Worm (Caenorhabditis elegans) whole organism, L3 larva: ENCODE measurements around the gene hmp-1.
A peak's percentile ranks its signal among the peaks of the same experiment; 100 is the strongest.

ENCODE experiments used
- R02D3.7 ChIP-seq: fragments of 150-350 bp; optimal IDR thresholded peaks from 2 replicates; lab custom pipeline; 2014; ENCODE audit warnings: missing biosample characterization, missing genetic modification characterization
- ZK546.5 ChIP-seq: sonication (generic microtip); optimal IDR thresholded peaks from 2 replicates; lab custom pipeline; 2017; ENCODE audit warnings: missing biosample characterization, missing genetic modification characterization
- aly-2 ChIP-seq: fragments of 150-350 bp; optimal IDR thresholded peaks from 2 replicates; lab custom pipeline; 2014; ENCODE audit warnings: missing biosample characterization, missing genetic modification characterization
- ama-1 ChIP-seq: fragments of 150-350 bp; optimal IDR thresholded peaks from 2 replicates; lab custom pipeline; 2018
- ceh-16 ChIP-seq: sonication (generic microtip); optimal IDR thresholded peaks from 2 replicates; lab custom pipeline; 2017; ENCODE audit warnings: missing biosample characterization, missing genetic modification characterization
- ceh-28 ChIP-seq: fragments of 150-350 bp; optimal IDR thresholded peaks from 2 replicates; lab custom pipeline; 2014; ENCODE audit warnings: missing biosample characterization, missing genetic modification reagents, missing genetic modification characterization
- ceh-82 ChIP-seq: fragments of 150-350 bp; optimal IDR thresholded peaks from 2 replicates; lab custom pipeline; 2014; ENCODE audit warnings: missing biosample characterization, missing genetic modification characterization
- ceh-9 ChIP-seq: sonication (generic microtip); optimal IDR thresholded peaks from 2 replicates; lab custom pipeline; 2018; ENCODE audit warnings: missing biosample characterization, missing genetic modification characterization
- daf-12 ChIP-seq: fragments of 150-350 bp; optimal IDR thresholded peaks from 2 replicates; lab custom pipeline; 2014; ENCODE audit warnings: missing biosample characterization, missing genetic modification reagents, missing genetic modification characterization
- egl-27 ChIP-seq: sonication (generic microtip); optimal IDR thresholded peaks from 4 replicates; lab custom pipeline; 2017; ENCODE audit warnings: missing biosample characterization, missing genetic modification reagents, missing genetic modification characterization
- egl-5 ChIP-seq: fragments of 150-350 bp; optimal IDR thresholded peaks from 2 replicates; lab custom pipeline; 2017; ENCODE audit warnings: missing biosample characterization, missing genetic modification reagents, missing genetic modification characterization, inconsistent platforms
- elt-1 ChIP-seq: fragments of 150-350 bp; optimal IDR thresholded peaks from 2 replicates; lab custom pipeline; 2014; ENCODE audit warnings: missing biosample characterization, missing genetic modification characterization
- elt-2 ChIP-seq: sonication (generic microtip); optimal IDR thresholded peaks from 2 replicates; lab custom pipeline; 2016; ENCODE audit warnings: missing genetic modification reagents, mild to moderate bottlenecking, missing genetic modification characterization, missing compliant biosample characterization
- elt-3 ChIP-seq, 3 experiments: fragments of 150-350 bp in 1 of 3; sonication (generic microtip) in 2 of 3; optimal IDR thresholded peaks; 2 replicates in 2 of 3; 4 replicates in 1 of 3; lab custom pipeline; 2014 to 2017; ENCODE audit warnings: missing biosample characterization in 3 of 3, missing genetic modification characterization in 3 of 3
- eor-1 ChIP-seq, 2 experiments: fragments of 150-350 bp; optimal IDR thresholded peaks; 2 replicates each; lab custom pipeline; 2014 to 2018; ENCODE audit warnings: missing biosample characterization in 2 of 2, missing genetic modification characterization in 2 of 2
- fkh-10 ChIP-seq: sonication (generic microtip); optimal IDR thresholded peaks from 2 replicates; lab custom pipeline; 2017; ENCODE audit warnings: missing biosample characterization, missing genetic modification reagents, missing genetic modification characterization
- fkh-2 ChIP-seq: fragments of 150-350 bp; optimal IDR thresholded peaks from 2 replicates; lab custom pipeline; 2014; ENCODE audit warnings: missing biosample characterization, missing genetic modification reagents, missing genetic modification characterization
- fos-1 ChIP-seq: fragments of 150-350 bp; optimal IDR thresholded peaks from 2 replicates; lab custom pipeline; 2014; ENCODE audit warnings: missing biosample characterization, missing genetic modification characterization
- hmg-11 ChIP-seq: sonication (generic microtip); optimal IDR thresholded peaks from 2 replicates; lab custom pipeline; 2016; ENCODE audit warnings: missing genetic modification characterization, missing compliant biosample characterization
- jun-1 ChIP-seq: fragments of 150-350 bp; optimal IDR thresholded peaks from 2 replicates; lab custom pipeline; 2014; ENCODE audit warnings: missing biosample characterization, missing genetic modification reagents, missing genetic modification characterization
- lin-15B ChIP-seq: fragments of 150-350 bp; optimal IDR thresholded peaks from 2 replicates; lab custom pipeline; 2014; ENCODE audit warnings: missing biosample characterization, missing genetic modification characterization
- lin-39 ChIP-seq: fragments of 150-350 bp; optimal IDR thresholded peaks from 2 replicates; lab custom pipeline; 2018; ENCODE audit warnings: missing biosample characterization, missing genetic modification reagents, missing genetic modification characterization
- lsy-12 ChIP-seq: sonication (generic microtip); optimal IDR thresholded peaks from 2 replicates; lab custom pipeline; 2016; ENCODE audit warnings: mild to moderate bottlenecking, missing genetic modification characterization, missing compliant biosample characterization
- mdl-1 ChIP-seq: fragments of 150-350 bp; optimal IDR thresholded peaks from 2 replicates; lab custom pipeline; 2014; ENCODE audit warnings: missing biosample characterization, missing genetic modification characterization
- mml-1 ChIP-seq: fragments of 150-350 bp; sonication (generic microtip); optimal IDR thresholded peaks from 3 replicates; lab custom pipeline; 2014; ENCODE audit warnings: missing biosample characterization, missing genetic modification characterization
- nfya-1 ChIP-seq: sonication (generic microtip); optimal IDR thresholded peaks from 2 replicates; lab custom pipeline; 2017; ENCODE audit warnings: missing genetic modification characterization, mild to moderate bottlenecking, missing compliant biosample characterization, antibody characterized with exemption, moderate library complexity; ENCODE audit not compliant: insufficient read depth
- nhr-11 ChIP-seq: fragments of 150-350 bp; optimal IDR thresholded peaks from 2 replicates; lab custom pipeline; 2014; ENCODE audit warnings: missing biosample characterization, missing genetic modification characterization
- nhr-12 ChIP-seq: fragments of 150-350 bp; optimal IDR thresholded peaks from 2 replicates; lab custom pipeline; 2014; ENCODE audit warnings: missing biosample characterization, missing genetic modification characterization
- nhr-23 ChIP-seq: fragments of 150-350 bp; optimal IDR thresholded peaks from 2 replicates; lab custom pipeline; 2014; ENCODE audit warnings: missing biosample characterization, missing genetic modification reagents, missing genetic modification characterization
- nhr-237 ChIP-seq: fragments of 150-350 bp; optimal IDR thresholded peaks from 2 replicates; lab custom pipeline; 2014; ENCODE audit warnings: missing biosample characterization, missing genetic modification characterization
- nhr-25 ChIP-seq: sonication (generic microtip); optimal IDR thresholded peaks from 2 replicates; lab custom pipeline; 2017; ENCODE audit warnings: missing biosample characterization, missing genetic modification characterization
- nhr-28 ChIP-seq: fragments of 150-350 bp; optimal IDR thresholded peaks from 2 replicates; lab custom pipeline; 2014; ENCODE audit warnings: missing biosample characterization, missing genetic modification characterization
- nhr-43 ChIP-seq: sonication (generic microtip); optimal IDR thresholded peaks from 2 replicates; lab custom pipeline; 2016; ENCODE audit warnings: mild to moderate bottlenecking, missing genetic modification characterization, missing compliant biosample characterization; ENCODE audit not compliant: poor library complexity, severe bottlenecking
- nhr-76 ChIP-seq: fragments of 150-350 bp; sonication (generic microtip); optimal IDR thresholded peaks from 5 replicates; lab custom pipeline; 2014; ENCODE audit warnings: missing biosample characterization, missing genetic modification characterization
- nhr-77 ChIP-seq: fragments of 150-350 bp; optimal IDR thresholded peaks from 2 replicates; lab custom pipeline; 2014; ENCODE audit warnings: missing biosample characterization, missing genetic modification characterization
- pha-4 ChIP-seq: fragments of 150-350 bp; optimal IDR thresholded peaks from 2 replicates; lab custom pipeline; 2014; ENCODE audit warnings: missing biosample characterization, missing genetic modification reagents, missing genetic modification characterization
- pqm-1 ChIP-seq: fragments of 150-350 bp; optimal IDR thresholded peaks from 2 replicates; lab custom pipeline; 2017; ENCODE audit warnings: missing biosample characterization, missing genetic modification characterization, inconsistent platforms
- skn-1 ChIP-seq: fragments of 150-350 bp; optimal IDR thresholded peaks from 2 replicates; lab custom pipeline; 2014; ENCODE audit warnings: missing biosample characterization, missing genetic modification characterization
- snpc-4 ChIP-seq: fragments of 150-350 bp; optimal IDR thresholded peaks from 2 replicates; lab custom pipeline; 2014; ENCODE audit warnings: missing biosample characterization, missing genetic modification characterization
- tbx-2 ChIP-seq: sonication (generic microtip); optimal IDR thresholded peaks from 2 replicates; lab custom pipeline; 2016; ENCODE audit warnings: mild to moderate bottlenecking, missing genetic modification characterization, missing compliant biosample characterization
- unc-39 ChIP-seq: sonication (generic microtip); optimal IDR thresholded peaks from 4 replicates; lab custom pipeline; 2017; ENCODE audit warnings: missing biosample characterization, missing genetic modification characterization
- unc-62 ChIP-seq: fragments of 150-350 bp; sonication (generic microtip); optimal IDR thresholded peaks from 4 replicates; lab custom pipeline; 2014; ENCODE audit warnings: missing biosample characterization, missing genetic modification reagents, missing genetic modification characterization
- zag-1 ChIP-seq: fragments of 150-350 bp; optimal IDR thresholded peaks from 2 replicates; lab custom pipeline; 2014; ENCODE audit warnings: missing biosample characterization, missing genetic modification characterization
- ztf-11 ChIP-seq: fragments of 150-350 bp; optimal IDR thresholded peaks from 2 replicates; lab custom pipeline; 2014; ENCODE audit warnings: missing biosample characterization, missing genetic modification characterization
- ztf-4 ChIP-seq: fragments of 150-350 bp; optimal IDR thresholded peaks from 2 replicates; lab custom pipeline; 2014; ENCODE audit warnings: missing biosample characterization, missing genetic modification characterization

hmp-1 gene

ce11 chrV:11822461-11822939 lies 23.2 kb upstream of the hmp-1 start, which contains the start of gene pyc-1:
Gene pyc-1 (minus strand): TSS chrV:11822529.
- peak; percentile 15 for TF ChIP-seq lin-39 (tag; lab: Kevin White, UChicago)
- peak; percentile 59 for TF ChIP-seq ama-1
- TF ChIP-seq pqm-1 (tag; lab: Kevin White, UChicago): peak; percentile 74
- no peak for TF ChIP-seq daf-12 (tag; lab: Kevin White, UChicago)
- TF ChIP-seq nhr-11 (tag; lab: Kevin White, UChicago): no peak
- TF ChIP-seq nhr-43 (tag; lab: Kevin White, UChicago): no peak
- TF ChIP-seq skn-1 (tag; lab: Kevin White, UChicago): no peak
- peak; percentile 19 for TF ChIP-seq lsy-12 (tag; lab: Kevin White, UChicago)
- peak; percentile 71 for TF ChIP-seq elt-2 (tag; lab: Kevin White, UChicago)
- no peak for TF ChIP-seq nhr-12
- TF ChIP-seq zag-1 (tag; lab: Kevin White, UChicago): no peak
- no peak for TF ChIP-seq tbx-2 (tag; lab: Kevin White, UChicago)
- no peak for TF ChIP-seq R02D3.7 (tag; lab: Kevin White, UChicago)
- TF ChIP-seq ceh-28 (tag; lab: Kevin White, UChicago): peak; percentile 7
- TF ChIP-seq fkh-10 (GFP tag; lab: Kevin White, UChicago): no peak
- peak; percentile 30 for TF ChIP-seq nfya-1 (tag; lab: Kevin White, UChicago)
- TF ChIP-seq unc-62 (GFP tag; lab: Kevin White, UChicago): no peak
- TF ChIP-seq jun-1 (tag; lab: Kevin White, UChicago): peak; percentile 56
- TF ChIP-seq aly-2 (tag; lab: Kevin White, UChicago): no peak
- peak; percentile 77 for TF ChIP-seq pha-4

- TF ChIP-seq nfya-1 (tag; lab: Kevin White, UChicago) (peak; percentile 69), ama-1 (peak; percentile 44), pha-4 (peak; percentile 7)
These were observed 22.4 kb upstream of the hmp-1 start for ce11 chrV:11823125-11823833.

ce11 chrV:11823978-11824377 lies 21.7 kb upstream of the hmp-1 start:
- peak; percentile 9 for TF ChIP-seq mml-1 (tag; lab: Kevin White, UChicago)
- peak; percentile 84 for TF ChIP-seq pha-4
- TF ChIP-seq ZK546.5: no peak
- TF ChIP-seq elt-1 (tag; lab: Kevin White, UChicago): peak; percentile 87
- no peak for TF ChIP-seq ceh-16 (tag; lab: Kevin White, UChicago)
- no peak for TF ChIP-seq nhr-12
- no peak for TF ChIP-seq hmg-11 (tag; lab: Kevin White, UChicago)
- no peak for TF ChIP-seq ztf-11 (tag; lab: Kevin White, UChicago)
- peak; percentile 65 for TF ChIP-seq lsy-12 (tag; lab: Kevin White, UChicago)
- TF ChIP-seq daf-12 (tag; lab: Kevin White, UChicago): no peak
- no peak for TF ChIP-seq ceh-28 (tag; lab: Kevin White, UChicago)
- TF ChIP-seq ceh-82 (tag; lab: Kevin White, UChicago): no peak
- TF ChIP-seq nhr-76 (tag; lab: Kevin White, UChicago): no peak
- TF ChIP-seq R02D3.7 (tag; lab: Kevin White, UChicago): peak; percentile 25
- peak in 1 of 2 experiments; percentile 9 for TF ChIP-seq eor-1 (tag; optimal IDR thresholded peaks at IDR 0.05; lab: Kevin White, UChicago)
- no peak for TF ChIP-seq unc-39 (tag; lab: Kevin White, UChicago)
- peak; percentile 97 for TF ChIP-seq pqm-1 (tag; lab: Kevin White, UChicago)
- no peak for TF ChIP-seq skn-1 (tag; lab: Kevin White, UChicago)
- TF ChIP-seq jun-1 (tag; lab: Kevin White, UChicago): peak; percentile 69
- TF ChIP-seq nhr-25: peak; percentile 78
- TF ChIP-seq egl-5 (tag; lab: Kevin White, UChicago): no peak
- TF ChIP-seq fkh-2 (tag; lab: Kevin White, UChicago): no peak
- TF ChIP-seq ama-1: peak; percentile 83
- TF ChIP-seq nhr-23 (tag; lab: Kevin White, UChicago): peak; percentile 75
- no peak for TF ChIP-seq egl-27
- no peak for TF ChIP-seq mdl-1 (tag; lab: Kevin White, UChicago)
- no peak for TF ChIP-seq ceh-9
- TF ChIP-seq nhr-43 (tag; lab: Kevin White, UChicago): peak; percentile 75
- peak in 1 of 3 experiments; percentile 19 for TF ChIP-seq elt-3 (tag; optimal IDR thresholded peaks at IDR 0.05; lab: Kevin White, UChicago)
- no peak for TF ChIP-seq fkh-10 (GFP tag; lab: Kevin White, UChicago)
- peak; percentile 40 for TF ChIP-seq lin-15B
- TF ChIP-seq tbx-2 (tag; lab: Kevin White, UChicago): no peak
- no peak for TF ChIP-seq zag-1 (tag; lab: Kevin White, UChicago)
- TF ChIP-seq elt-2 (tag; lab: Kevin White, UChicago): peak; percentile 94
- TF ChIP-seq nhr-237 (tag; lab: Kevin White, UChicago): no peak
- TF ChIP-seq nfya-1 (tag; lab: Kevin White, UChicago): peak; percentile 85
- peak; percentile 12 for TF ChIP-seq snpc-4 (tag; lab: Kevin White, UChicago)
- TF ChIP-seq nhr-28 (tag; lab: Kevin White, UChicago): no peak
- no peak for TF ChIP-seq fos-1
- peak; percentile 17 for TF ChIP-seq ztf-4
- TF ChIP-seq unc-62 (GFP tag; lab: Kevin White, UChicago): peak; percentile 54
- TF ChIP-seq nhr-77 (tag; lab: Kevin White, UChicago): no peak
- TF ChIP-seq nhr-11 (tag; lab: Kevin White, UChicago): peak; percentile 67
